Worm (Caenorhabditis elegans) whole organism, L1 larva: ENCODE results near the gene R74.2.

Source experiments
- hpl-2 ChIP-seq: fragments of 150-350 bp; optimal IDR thresholded peaks from 2 replicates; lab custom pipeline; 2014; ENCODE audit warnings: missing biosample characterization, missing genetic modification reagents, missing genetic modification characterization
- isw-1 ChIP-seq: fragments of 200-800 bp; sonication (Bioruptor generic); IDR thresholded peaks from 2 replicates; pipeline ENCODE4 v1.3.6; 2022; ENCODE audit warnings: missing genetic modification characterization, missing compliant biosample characterization
- unc-62 ChIP-seq: fragments of 150-350 bp; optimal IDR thresholded peaks from 2 replicates; lab custom pipeline; 2014; ENCODE audit warnings: missing biosample characterization, missing genetic modification reagents, missing genetic modification characterization
- ztf-11 ChIP-seq, 2 experiments: sonication (generic microtip); optimal IDR thresholded peaks; 2 replicates each; lab custom pipeline; 2016 to 2017; ENCODE audit warnings: missing genetic modification characterization in 2 of 2, missing biosample characterization in 1 of 2, missing compliant biosample characterization in 1 of 2

- TF ChIP-seq ztf-11 (tag; optimal IDR thresholded peaks at IDR 0.05; lab: Kevin White, UChicago) = no peak
- TF ChIP-seq isw-1 (GFP tag; lab: Robert Waterston, UW) = no peak
- no peak for TF ChIP-seq unc-62 (GFP tag; lab: Kevin White, UChicago)
- TF ChIP-seq hpl-2 (GFP tag; lab: Kevin White, UChicago) = no peak
Observed at ce11 chrIII:4143170-4143569, 44.8 kb upstream of the R74.2 start.
